Worm (Caenorhabditis elegans) whole organism, young adult: Measurements from ENCODE around the gene syf-3.

Source experiments
- D2030.7 ChIP-seq: fragments of 200-800 bp; sonication (Bioruptor generic); IDR thresholded peaks from 2 replicates; pipeline ENCODE4 v1.3.6; 2022; ENCODE audit warnings: missing genetic modification reagents, missing genetic modification characterization, missing compliant biosample characterization
- F23B12.7 ChIP-seq: sonication (generic microtip); optimal IDR thresholded peaks from 2 replicates; lab custom pipeline; 2017; ENCODE audit warnings: missing genetic modification characterization, mild to moderate bottlenecking, missing compliant biosample characterization, antibody characterized with exemption, moderate library complexity; ENCODE audit not compliant: insufficient read depth
- F57A8.1 ChIP-seq: fragments of 200-800 bp; sonication (Bioruptor generic); optimal IDR thresholded peaks from 2 replicates; lab custom pipeline; 2018; ENCODE audit warnings: mild to moderate bottlenecking, missing genetic modification characterization, moderate library complexity, missing compliant biosample characterization
- K11D2.4 ChIP-seq: fragments of 200-800 bp; sonication (Bioruptor generic); IDR thresholded peaks from 2 replicates; pipeline ENCODE4 v1.3.6; 2022; ENCODE audit warnings: missing genetic modification reagents, missing genetic modification characterization, missing compliant biosample characterization
- Y56A3A.18 ChIP-seq: fragments of 200-800 bp; sonication (Bioruptor generic); IDR thresholded peaks from 2 replicates; pipeline ENCODE4 v1.3.6; 2022; ENCODE audit warnings: missing genetic modification reagents, missing genetic modification characterization, missing compliant biosample characterization
- aptf-3 ChIP-seq: fragments of 200-800 bp; sonication (Bioruptor generic); IDR thresholded peaks from 2 replicates; pipeline ENCODE4 v1.3.6; 2022; ENCODE audit warnings: missing genetic modification characterization, missing compliant biosample characterization
- atf-7 ChIP-seq: sonication (generic microtip); optimal IDR thresholded peaks from 2 replicates; lab custom pipeline; 2017; ENCODE audit warnings: mild to moderate bottlenecking, missing genetic modification characterization, missing compliant biosample characterization
- attf-5 ChIP-seq: fragments of 200-800 bp; sonication (Bioruptor generic); optimal IDR thresholded peaks from 2 replicates; lab custom pipeline; 2018; ENCODE audit warnings: mild to moderate bottlenecking, missing genetic modification characterization, missing compliant biosample characterization
- bed-2 ChIP-seq: fragments of 200-800 bp; sonication (Bioruptor generic); IDR thresholded peaks from 2 replicates; pipeline ENCODE4 v1.3.6; 2022; ENCODE audit warnings: missing genetic modification reagents, missing genetic modification characterization, missing compliant biosample characterization
- cebp-2 ChIP-seq: fragments of 200-800 bp; sonication (Bioruptor generic); IDR thresholded peaks from 2 replicates; pipeline ENCODE4 v1.3.6; 2022; ENCODE audit warnings: missing genetic modification characterization, missing compliant biosample characterization
- ceh-27 ChIP-seq: fragments of 200-800 bp; sonication (Bioruptor generic); optimal IDR thresholded peaks from 2 replicates; lab custom pipeline; 2018; ENCODE audit warnings: mild to moderate bottlenecking, missing genetic modification characterization, moderate library complexity, missing compliant biosample characterization
- dpff-1 ChIP-seq: sonication (generic microtip); optimal IDR thresholded peaks from 2 replicates; lab custom pipeline; 2017; ENCODE audit warnings: mild to moderate bottlenecking, missing genetic modification characterization, missing compliant biosample characterization
- ets-4 ChIP-seq: fragments of 200-800 bp; sonication (Bioruptor generic); optimal IDR thresholded peaks from 2 replicates; lab custom pipeline; 2018; ENCODE audit warnings: mild to moderate bottlenecking, missing genetic modification characterization, missing compliant biosample characterization
- hlh-12 ChIP-seq: sonication (generic microtip); optimal IDR thresholded peaks from 2 replicates; lab custom pipeline; 2016; ENCODE audit warnings: missing genetic modification characterization, missing compliant biosample characterization
- hlh-26 ChIP-seq: fragments of 200-800 bp; sonication (Bioruptor generic); conservative IDR thresholded peaks from 2 replicates; pipeline ENCODE4 v1.3.6; 2022; ENCODE audit warnings: missing genetic modification reagents, missing genetic modification characterization, missing compliant biosample characterization
- hsf-1 ChIP-seq: fragments of 200-800 bp; sonication (Bioruptor generic); IDR thresholded peaks from 2 replicates; pipeline ENCODE4 v1.3.6; 2022; ENCODE audit warnings: missing genetic modification reagents, missing genetic modification characterization, missing compliant biosample characterization
- lag-1 ChIP-seq: fragments of 200-800 bp; sonication (Bioruptor generic); IDR thresholded peaks from 2 replicates; pipeline ENCODE4 v1.3.6; 2022; ENCODE audit warnings: missing genetic modification reagents, missing genetic modification characterization, missing compliant biosample characterization
- let-526 ChIP-seq: fragments of 200-800 bp; sonication (Bioruptor generic); IDR thresholded peaks from 2 replicates; pipeline ENCODE4 v1.3.6; 2022; ENCODE audit warnings: missing genetic modification reagents, missing genetic modification characterization, missing compliant biosample characterization
- let-607 ChIP-seq, 2 experiments: fragments of 200-800 bp in 1 of 2; sonication (Bioruptor generic) in 1 of 2; sonication (generic microtip) in 1 of 2; optimal IDR thresholded peaks; 2 replicates each; lab custom pipeline; 2016 to 2018; ENCODE audit warnings: mild to moderate bottlenecking in 2 of 2, missing compliant biosample characterization in 2 of 2, missing genetic modification characterization in 2 of 2, moderate library complexity in 2 of 2, missing genotype in 1 of 2
- lin-26 ChIP-seq: fragments of 200-800 bp; sonication (Bioruptor generic); IDR thresholded peaks from 2 replicates; pipeline ENCODE4 v1.3.6; 2022; ENCODE audit warnings: missing genetic modification reagents, missing genetic modification characterization, missing compliant biosample characterization
- lir-1 ChIP-seq: fragments of 200-800 bp; sonication (Bioruptor generic); conservative IDR thresholded peaks from 2 replicates; pipeline ENCODE4 v1.3.6; 2022; ENCODE audit warnings: missing genetic modification reagents, missing genetic modification characterization, missing compliant biosample characterization
- madf-3 ChIP-seq: fragments of 200-800 bp; sonication (Bioruptor generic); IDR thresholded peaks from 2 replicates; pipeline ENCODE4 v1.3.6; 2022; ENCODE audit warnings: missing genetic modification reagents, missing genetic modification characterization, missing compliant biosample characterization
- madf-8 ChIP-seq: fragments of 200-800 bp; sonication (Bioruptor generic); conservative IDR thresholded peaks from 2 replicates; pipeline ENCODE4 v1.3.6; 2022; ENCODE audit warnings: missing genetic modification reagents, missing genetic modification characterization, missing compliant biosample characterization
- mes-4 ChIP-seq: sonication (generic microtip); optimal IDR thresholded peaks from 2 replicates; lab custom pipeline; 2016; ENCODE audit warnings: missing genotype, missing genetic modification characterization, missing compliant biosample characterization
- nfya-1 ChIP-seq: sonication (generic microtip); optimal IDR thresholded peaks from 2 replicates; lab custom pipeline; 2017; ENCODE audit warnings: antibody characterized with exemption, missing compliant biosample characterization, missing genetic modification characterization, borderline replicate concordance; ENCODE audit not compliant: insufficient read depth
- nfyb-1 ChIP-seq: fragments of 200-800 bp; sonication (Bioruptor generic); IDR thresholded peaks from 2 replicates; pipeline ENCODE4 v1.3.6; 2022; ENCODE audit warnings: missing genetic modification reagents, missing genetic modification characterization, missing compliant biosample characterization
- nhr-179 ChIP-seq: sonication (generic microtip); optimal IDR thresholded peaks from 2 replicates; lab custom pipeline; 2016; ENCODE audit warnings: mild to moderate bottlenecking, missing genetic modification characterization, missing compliant biosample characterization
- repo-1 ChIP-seq: sonication (generic microtip); optimal IDR thresholded peaks from 2 replicates; lab custom pipeline; 2017; ENCODE audit warnings: mild to moderate bottlenecking, missing genetic modification characterization, missing compliant biosample characterization
- sdz-38 ChIP-seq: sonication (generic microtip); optimal IDR thresholded peaks from 2 replicates; lab custom pipeline; 2016; ENCODE audit warnings: missing genotype, missing genetic modification characterization, missing compliant biosample characterization
- snpc-3.4 ChIP-seq: sonication (generic microtip); optimal IDR thresholded peaks from 2 replicates; lab custom pipeline; 2017; ENCODE audit warnings: missing genetic modification characterization, mild to moderate bottlenecking, missing compliant biosample characterization, antibody characterized with exemption, moderate library complexity, missing genotype, missing genetic modification reagents
- sptf-2 ChIP-seq: fragments of 200-800 bp; sonication (Bioruptor generic); optimal IDR thresholded peaks from 2 replicates; lab custom pipeline; 2018; ENCODE audit warnings: mild to moderate bottlenecking, missing genetic modification characterization, missing compliant biosample characterization
- tbp1 ChIP-seq: fragments of 200-800 bp; sonication (Bioruptor generic); optimal IDR thresholded peaks from 2 replicates; lab custom pipeline; 2018; ENCODE audit warnings: mild to moderate bottlenecking, missing genetic modification characterization, missing compliant biosample characterization
- xnd-1 ChIP-seq: sonication (generic microtip); optimal IDR thresholded peaks from 2 replicates; lab custom pipeline; 2016; ENCODE audit warnings: missing genotype, missing genetic modification reagents, missing genetic modification characterization, missing compliant biosample characterization
- zfh-2 ChIP-seq: fragments of 200-800 bp; sonication (Bioruptor generic); conservative IDR thresholded peaks from 2 replicates; pipeline ENCODE4 v1.3.6; 2022; ENCODE audit warnings: missing genetic modification reagents, missing genetic modification characterization, missing compliant biosample characterization
- ztf-22 ChIP-seq: fragments of 200-800 bp; sonication (Bioruptor generic); optimal IDR thresholded peaks from 2 replicates; lab custom pipeline; 2018; ENCODE audit warnings: mild to moderate bottlenecking, missing genetic modification characterization, moderate library complexity, missing compliant biosample characterization

The syf-3 gene

ce11 chrV:5917707-5918106 is 22.1 kb upstream of the syf-3 start, which contains the start of gene lrpr-1 (continued):
- TF ChIP-seq let-607 (tag; optimal IDR thresholded peaks at IDR 0.05; lab: Kevin White, UChicago) (no peak), F23B12.7 (no peak), ets-4 (no peak), madf-8 (peak; percentile 74), snpc-3.4 (tag; lab: Kevin White, UChicago) (peak; percentile 42), let-526 (GFP tag; lab: Robert Waterston, UW) (0 out of 2 replicates have a peak, but pooled peaks have one; percentile 56)

- TF ChIP-seq F57A8.1 (GFP tag; lab: Kevin White, UChicago) (no peak), dpff-1 (tag; lab: Kevin White, UChicago) (no peak), F23B12.7 (no peak), bed-2 (no peak), lin-26 (GFP tag; lab: Robert Waterston, UW) (no peak), Y56A3A.18 (GFP tag; lab: Robert Waterston, UW) (no peak), hlh-12 (tag; lab: Kevin White, UChicago) (no peak), nhr-179 (tag; lab: Kevin White, UChicago) (no peak), hsf-1 (GFP tag; lab: Robert Waterston, UW) (no peak), ceh-27 (GFP tag; lab: Kevin White, UChicago) (no peak), lir-1 (GFP tag; lab: Robert Waterston, UW) (no peak), mes-4 (tag; lab: Kevin White, UChicago) (no peak), cebp-2 (GFP tag; lab: Robert Waterston, UW) (no peak), aptf-3 (GFP tag; lab: Robert Waterston, UW) (no peak), zfh-2 (no peak), madf-3 (GFP tag; lab: Robert Waterston, UW) (no peak)
Measured at ce11 chrV:5919887-5920286, 19.9 kb upstream of the syf-3 start, which contains the start of gene C04E6.12. TSS of gene C04E6.12 (minus strand) at chrV:5919987.

- no peak for TF ChIP-seq let-607 (tag; optimal IDR thresholded peaks at IDR 0.05; lab: Kevin White, UChicago)
Measured at ce11 chrV:5921761-5922160, 18.1 kb upstream of the syf-3 start.

ce11 chrV:5922236-5922635 is 17.6 kb upstream of the syf-3 start, which contains the start of gene srsx-18:
TSS of gene srsx-18 (plus strand) at chrV:5922536.
- TF ChIP-seq lag-1 (GFP tag; lab: Robert Waterston, UW) (no peak), hlh-26 (GFP tag; lab: Robert Waterston, UW) (no peak), nfyb-1 (GFP tag; lab: Robert Waterston, UW) (no peak), tbp1 (GFP tag; lab: Kevin White, UChicago) (no peak), sdz-38 (no peak), bed-2 (no peak), nfya-1 (no peak), K11D2.4 (GFP tag; lab: Robert Waterston, UW) (no peak), hsf-1 (GFP tag; lab: Robert Waterston, UW) (no peak), sptf-2 (no peak), D2030.7 (GFP tag; lab: Robert Waterston, UW) (no peak), snpc-3.4 (tag; lab: Kevin White, UChicago) (no peak), ztf-22 (no peak), lir-1 (GFP tag; lab: Robert Waterston, UW) (no peak), atf-7 (no peak), repo-1 (tag; lab: Kevin White, UChicago) (no peak), attf-5 (GFP tag; lab: Kevin White, UChicago) (no peak), xnd-1 (tag; lab: Kevin White, UChicago) (no peak)
